Worm (Caenorhabditis elegans): ENCODE data around the gene F13H10.8.
A peak's percentile ranks its signal among the peaks of the same experiment; 100 is the strongest.
"Not testable (repeated sequence)": the region's sequence is repeated elsewhere in the genome, so short reads cannot be mapped to it uniquely, and the experiment has no call there.

Gene F13H10.8

ce11 chrIV:11067003-11067402 is 46.7 kb downstream of the F13H10.8 start, which contains the start of gene ttr-17:
Gene ttr-17 (minus strand): TSS chrIV:11067026.
- TF ChIP-seq arid-1 (GFP tag; conservative IDR thresholded peaks at IDR 0.05) (no peak), F37D6.2 (tag; optimal IDR thresholded peaks at IDR 0.05) (no peak), lin-13 (GFP tag; optimal IDR thresholded peaks at IDR 0.05) (no peak), cey-2 (tag; optimal IDR thresholded peaks at IDR 0.05; ENCODE audit: borderline replicate concordance, insufficient read depth) (no peak), spr-3 (GFP tag; optimal IDR thresholded peaks at IDR 0.05) (no peak), dmd-9 (GFP tag; IDR thresholded peaks at IDR 0.05) (no peak), rbr-2 (tag; optimal IDR thresholded peaks at IDR 0.05) (no peak), zip-11 (GFP tag; IDR thresholded peaks at IDR 0.05) (no peak), daf-16 (GFP tag; optimal IDR thresholded peaks at IDR 0.05) (peak in 1 of 2 experiments; percentile 83), daf-16 (tag; optimal IDR thresholded peaks at IDR 0.05) (no peak)

DNA sequence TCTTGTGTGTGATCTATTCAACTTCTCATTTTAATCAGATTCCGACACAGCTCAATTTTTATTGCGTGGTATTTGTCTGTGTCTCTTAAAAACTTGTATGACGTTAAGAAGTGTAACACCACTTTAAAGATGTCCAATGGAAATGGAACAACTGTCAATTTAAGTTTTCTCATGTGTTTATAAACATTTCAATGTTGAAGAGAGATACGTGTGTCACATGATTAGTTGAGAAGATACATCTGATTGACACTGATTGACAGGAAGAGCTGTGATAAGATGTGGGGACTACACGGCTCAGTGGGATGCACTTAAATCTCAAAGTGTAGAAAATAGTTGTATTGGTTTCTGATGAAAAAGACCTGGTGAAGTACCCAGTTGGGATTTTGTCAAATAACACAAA is 48.0 kb downstream of the F13H10.8 start:
- TF ChIP-seq hif-1 (tag; optimal IDR thresholded peaks at IDR 0.05) = no peak
- no peak for TF ChIP-seq madf-9 (GFP tag; conservative IDR thresholded peaks at IDR 0.05)
- TF ChIP-seq daf-8 (GFP tag; IDR thresholded peaks at IDR 0.05) = no peak
- peak; percentile 42 for TF ChIP-seq hlh-11 (tag; optimal IDR thresholded peaks at IDR 0.05)
- TF ChIP-seq gei-8 (GFP tag; optimal IDR thresholded peaks at IDR 0.05) = no peak
- no peak for TF ChIP-seq duxl-1 (tag; optimal IDR thresholded peaks at IDR 0.05; ENCODE audit: poor library complexity)
- TF ChIP-seq ceh-20 (GFP tag; IDR thresholded peaks at IDR 0.05) = peak; percentile 79
- peak in 1 of 2 experiments; percentile 100 for TF ChIP-seq unc-62 (GFP tag; optimal IDR thresholded peaks at IDR 0.05 in 1 of 2)
- no peak for TF ChIP-seq unc-62 (tag; optimal IDR thresholded peaks at IDR 0.05)
- peak; percentile 93 for TF ChIP-seq nhr-11 (tag; optimal IDR thresholded peaks at IDR 0.05)
- peak; percentile 57 for TF ChIP-seq hlh-30 (tag; optimal IDR thresholded peaks at IDR 0.05; ENCODE audit: insufficient read depth)
- no peak for TF ChIP-seq zfp-2 (tag; optimal IDR thresholded peaks at IDR 0.05)
- TF ChIP-seq daf-16 (GFP tag; optimal IDR thresholded peaks at IDR 0.05) = peak in 1 of 2 experiments; percentile 96
- TF ChIP-seq daf-16 (tag; optimal IDR thresholded peaks at IDR 0.05) = no peak

DNA sequence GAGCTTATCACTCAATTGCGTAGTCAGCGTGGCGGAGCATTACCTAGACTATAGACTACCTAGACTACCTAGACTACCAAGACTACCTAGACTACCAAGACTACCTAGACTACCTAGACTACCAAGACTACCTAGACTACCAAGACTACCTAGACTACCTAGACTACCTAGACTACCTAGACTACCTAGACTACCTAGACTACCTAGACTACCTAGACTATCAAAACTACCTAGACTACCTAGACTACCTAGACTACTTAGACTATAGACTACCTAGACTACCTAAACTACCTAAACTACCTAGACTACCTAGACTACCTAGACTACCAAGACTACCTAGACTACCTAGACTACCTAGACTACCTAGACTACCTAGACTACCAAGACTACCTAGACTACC is 50.6 kb downstream of the F13H10.8 start:
- TF ChIP-seq zag-1 (tag; optimal IDR thresholded peaks at IDR 0.05) = peak; percentile 46
- peak in 1 of 2 experiments; percentile 96 for TF ChIP-seq unc-62 (GFP tag; optimal IDR thresholded peaks at IDR 0.05 in 1 of 2)
- not testable (repeated sequence) for TF ChIP-seq unc-62 (tag; optimal IDR thresholded peaks at IDR 0.05)

All from whole organism, L4 larva.